Worm (Caenorhabditis elegans) whole organism, early embryonic: ENCODE data around the gene nhr-233.

Source experiments
- B0310.2 ChIP-seq: sonication (generic microtip); optimal IDR thresholded peaks from 2 replicates; lab custom pipeline; 2016; ENCODE audit warnings: mild to moderate bottlenecking, missing genetic modification characterization, missing compliant biosample characterization
- aly-1 ChIP-seq: sonication (generic microtip); optimal IDR thresholded peaks from 2 replicates; lab custom pipeline; 2016; ENCODE audit warnings: missing genetic modification characterization, missing compliant biosample characterization
- ama-1 ChIP-seq: fragments of 150-350 bp; optimal IDR thresholded peaks from 2 replicates; lab custom pipeline; 2014
- ceh-13 ChIP-seq: fragments of 200-800 bp; sonication (Bioruptor generic); optimal IDR thresholded peaks from 2 replicates; lab custom pipeline; 2018; ENCODE audit warnings: mild to moderate bottlenecking, missing genetic modification characterization, missing compliant biosample characterization
- ets-7 ChIP-seq: sonication (generic microtip); optimal IDR thresholded peaks from 2 replicates; lab custom pipeline; 2016; ENCODE audit warnings: missing genotype, missing genetic modification characterization, missing compliant biosample characterization
- flt-1 ChIP-seq: fragments of 200-800 bp; sonication (Bioruptor generic); IDR thresholded peaks from 2 replicates; pipeline ENCODE4 v1.3.6; 2022; ENCODE audit warnings: missing genetic modification characterization, missing compliant biosample characterization
- hmbx-1 ChIP-seq: sonication (generic microtip); optimal IDR thresholded peaks from 2 replicates; lab custom pipeline; 2016; ENCODE audit warnings: mild to moderate bottlenecking, missing genetic modification characterization, missing compliant biosample characterization
- hmg-4 ChIP-seq: fragments of 200-800 bp; sonication (Bioruptor generic); optimal IDR thresholded peaks from 2 replicates; lab custom pipeline; 2018; ENCODE audit warnings: mild to moderate bottlenecking, missing genetic modification characterization, missing compliant biosample characterization
- hnd-1 ChIP-seq: sonication (generic microtip); optimal IDR thresholded peaks from 2 replicates; lab custom pipeline; 2016; ENCODE audit warnings: missing genetic modification characterization, missing compliant biosample characterization
- pes-1 ChIP-seq: fragments of 200-800 bp; sonication (Bioruptor generic); IDR thresholded peaks from 2 replicates; pipeline ENCODE4 v1.3.6; 2022; ENCODE audit warnings: missing genetic modification reagents, missing genetic modification characterization, missing compliant biosample characterization
- sea-1 ChIP-seq: fragments of 200-800 bp; sonication (Bioruptor generic); conservative IDR thresholded peaks from 2 replicates; pipeline ENCODE4 v1.3.6; 2022; ENCODE audit warnings: missing genetic modification characterization, missing compliant biosample characterization
- tbx-11 ChIP-seq: fragments of 200-800 bp; sonication (Bioruptor generic); IDR thresholded peaks from 2 replicates; pipeline ENCODE4 v1.3.6; 2022; ENCODE audit warnings: missing genetic modification characterization, missing compliant biosample characterization
- tbx-37 ChIP-seq: fragments of 200-800 bp; sonication (Bioruptor generic); conservative IDR thresholded peaks from 2 replicates; pipeline ENCODE4 v1.3.6; 2022; ENCODE audit warnings: missing genetic modification reagents, missing genetic modification characterization, missing compliant biosample characterization

ce11 chrV:16588428-16588827, 17.8 kb upstream of the nhr-233 start, which contains the start of gene srw-73:
- TF ChIP-seq hnd-1 (tag; lab: Kevin White, UChicago) (no peak), tbx-37 (GFP tag; lab: Robert Waterston, UW) (no peak), B0310.2 (tag; lab: Kevin White, UChicago) (no peak), ama-1 (no peak), aly-1 (no peak), tbx-11 (GFP tag; lab: Robert Waterston, UW) (no peak), flt-1 (GFP tag; lab: Robert Waterston, UW) (no peak), pes-1 (GFP tag; lab: Robert Waterston, UW) (no peak), sea-1 (GFP tag; lab: Robert Waterston, UW) (no peak), hmg-4 (no peak), hmbx-1 (tag; lab: Kevin White, UChicago) (no peak), ets-7 (no peak), ceh-13 (GFP tag; lab: Kevin White, UChicago) (no peak)
